Worm (Caenorhabditis elegans): ENCODE data around the gene W02A2.5.

Gene W02A2.5

DNA sequence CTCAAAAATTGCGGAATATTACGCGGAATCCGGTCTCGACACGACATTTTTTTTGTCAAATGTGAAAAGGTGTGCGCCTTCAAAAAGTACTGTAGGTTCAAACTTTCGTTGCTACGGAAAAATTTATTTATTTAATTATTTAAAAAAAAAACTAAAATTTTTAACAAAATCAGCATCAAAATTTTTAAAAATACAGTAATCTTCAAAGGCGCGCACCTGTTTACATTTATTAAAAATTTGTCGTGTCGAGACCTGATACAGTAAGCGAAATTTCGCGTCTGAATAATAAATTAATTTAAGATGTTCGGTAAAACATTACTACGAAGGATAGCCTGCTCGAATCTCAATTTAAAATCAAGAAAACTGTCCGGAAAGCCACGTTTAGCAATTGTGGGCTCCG, 29.0 kb downstream of the W02A2.5 start, which contains the start of gene Y62E10A.6:
Gene Y62E10A.6, plus strand, starts transcription at position 301 of the 400 bp plus-strand sequence.
- TF ChIP-seq unc-62 (GFP tag; optimal IDR thresholded peaks at IDR 0.05), result no peak

DNA sequence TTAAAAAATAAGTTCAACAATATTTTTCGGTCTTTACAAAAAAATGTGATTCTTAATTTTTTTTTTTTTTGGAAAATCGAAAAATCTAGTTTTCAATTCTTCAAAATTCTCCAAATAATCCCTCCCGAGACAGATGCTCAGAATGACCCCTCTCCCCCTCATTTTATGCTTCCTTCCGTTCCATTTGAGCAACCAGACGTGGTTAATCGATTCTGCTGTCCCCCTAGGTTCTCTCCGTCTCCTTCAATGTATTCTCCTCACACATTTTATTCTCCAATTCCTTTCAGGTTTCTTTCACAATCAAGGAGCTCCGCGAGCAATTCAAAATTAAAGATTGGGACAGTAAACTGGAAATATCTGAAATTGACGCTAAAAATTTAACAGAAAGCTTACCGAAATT, 32.3 kb downstream of the W02A2.5 start:
- no peak for TF ChIP-seq unc-62 (GFP tag; optimal IDR thresholded peaks at IDR 0.05)

DNA sequence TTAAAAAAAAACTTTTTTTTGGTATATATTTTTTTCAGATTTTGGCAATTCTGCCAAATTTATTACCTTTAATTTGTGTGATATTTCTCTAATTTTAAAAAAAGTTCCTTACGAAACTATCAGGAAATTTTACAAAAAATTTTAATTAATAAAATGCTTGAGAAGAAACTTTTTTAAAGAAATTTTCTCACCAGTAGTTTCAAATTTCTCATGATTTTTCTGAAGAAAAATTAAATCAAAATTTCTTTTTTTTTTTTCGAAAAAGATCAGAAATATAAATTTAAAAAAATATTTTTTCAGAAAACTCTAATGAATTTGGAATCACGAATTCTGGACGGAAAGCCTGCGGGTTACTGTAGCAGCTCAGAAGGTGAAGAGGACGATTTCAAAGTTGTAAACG, 35.1 kb downstream of the W02A2.5 start, which contains the start of gene mau-8:
Gene mau-8, plus strand, starts transcription at position 301 of the 400 bp plus-strand sequence.
- TF ChIP-seq unc-62 (GFP tag; optimal IDR thresholded peaks at IDR 0.05), result no peak

DNA sequence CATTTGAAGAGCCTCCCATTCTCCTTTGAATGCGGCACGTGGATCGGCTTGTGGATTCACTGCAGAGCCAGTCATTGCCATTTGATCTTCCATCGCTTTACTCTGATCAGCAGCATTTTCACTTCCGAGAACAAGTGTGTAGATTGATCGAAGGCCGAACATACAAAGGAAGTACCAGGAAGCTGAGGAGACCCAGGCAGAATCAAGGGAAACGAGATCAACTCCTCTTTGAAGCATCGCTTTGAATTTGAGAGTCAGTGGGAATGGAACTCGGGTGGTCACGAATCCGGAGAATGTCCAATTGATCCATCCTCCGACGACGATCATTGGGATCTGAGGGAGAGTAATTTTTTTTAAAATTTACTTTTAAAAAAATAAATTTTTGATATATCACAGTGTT, 37.9 kb downstream of the W02A2.5 start:
- no peak for TF ChIP-seq unc-62 (GFP tag; optimal IDR thresholded peaks at IDR 0.05)

DNA sequence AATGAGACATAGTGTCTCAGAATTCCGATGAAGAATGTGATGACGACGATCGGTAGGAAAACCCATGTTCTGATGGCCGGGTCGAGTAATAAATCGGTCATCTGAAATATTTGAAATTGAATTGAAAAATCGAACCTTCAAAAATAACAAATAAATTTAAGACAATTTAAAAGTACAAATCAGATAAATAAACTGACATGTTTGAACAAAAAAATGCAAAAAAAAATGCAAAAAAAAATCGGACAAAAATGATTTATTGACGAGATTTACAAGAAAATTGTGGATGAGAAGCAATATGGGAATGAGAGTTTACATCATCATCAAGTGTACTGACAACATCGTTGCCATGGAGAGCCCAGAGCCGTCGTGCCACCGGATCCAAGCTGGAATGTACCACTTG, 39.2 kb downstream of the W02A2.5 start, which contains the start of gene emc-3:
Gene emc-3, minus strand, starts transcription at position 101 of the 400 bp plus-strand sequence.
- TF ChIP-seq unc-62 (GFP tag; optimal IDR thresholded peaks at IDR 0.05), result no peak

DNA sequence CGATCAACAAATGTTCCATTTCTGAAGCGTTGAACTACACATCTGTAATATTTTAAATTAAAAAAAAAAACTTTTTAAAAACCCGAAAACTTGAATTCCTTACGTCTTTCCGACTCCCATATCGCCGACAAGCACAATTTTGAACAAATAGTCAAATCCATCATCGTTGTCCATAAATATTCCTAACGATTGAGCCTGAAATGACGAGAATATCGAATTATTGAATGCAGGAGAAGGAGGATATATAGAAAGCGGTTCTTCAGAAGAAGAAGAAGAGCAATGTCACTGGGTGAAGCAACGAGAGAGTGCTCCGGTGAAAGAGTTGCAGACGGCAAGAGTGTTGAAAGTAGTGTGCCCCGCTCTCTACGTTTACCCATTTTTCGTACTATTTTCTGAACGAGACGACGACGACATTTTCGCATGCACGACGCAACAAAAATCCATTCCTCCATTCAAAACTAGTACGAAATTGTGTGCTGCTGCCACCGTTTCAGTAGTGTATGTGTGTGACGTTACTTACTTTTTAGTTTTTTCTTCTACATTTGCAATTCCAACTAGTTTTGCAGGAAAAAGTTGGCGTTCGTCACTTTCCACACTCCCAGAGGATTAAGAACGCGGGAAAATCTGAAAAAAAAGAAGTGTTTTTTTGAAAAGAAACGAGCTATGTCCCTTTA, 41.2 kb downstream of the W02A2.5 start, which contains the start of gene rab-19:
Gene rab-19, minus strand, starts transcription at position 624 of the 674 bp plus-strand sequence.
- TF ChIP-seq unc-62 (GFP tag; optimal IDR thresholded peaks at IDR 0.05), result no peak

DNA sequence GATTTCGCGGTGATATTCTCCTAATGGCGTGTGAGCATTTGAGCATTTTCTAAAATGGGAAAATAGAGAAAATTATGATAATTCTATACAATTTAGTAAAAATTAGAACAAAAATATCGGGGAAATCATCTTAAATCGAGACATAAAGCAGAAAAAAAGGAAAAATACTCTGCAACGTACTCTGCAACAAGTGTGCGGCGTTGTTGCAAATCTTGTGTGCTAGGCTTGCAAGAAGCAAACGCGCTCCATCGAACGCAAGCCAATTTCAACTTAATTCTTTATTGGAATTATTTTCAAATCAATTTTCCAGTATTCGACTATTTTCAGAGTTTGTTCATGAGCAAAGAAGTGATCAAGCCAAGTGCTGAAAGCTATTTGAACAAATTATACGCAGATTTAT, 43.4 kb downstream of the W02A2.5 start, which contains the start of the genes Y62E10A.20, Y62E10A.23 and mdt-9:
Gene Y62E10A.20, minus strand, starts transcription at position 49 of the 400 bp plus-strand sequence.
Gene Y62E10A.23, plus strand, starts transcription at position 282 of the 400 bp plus-strand sequence.
Gene mdt-9, plus strand, starts transcription at position 338 of the 400 bp plus-strand sequence.
- TF ChIP-seq unc-62 (GFP tag; optimal IDR thresholded peaks at IDR 0.05), result no peak

DNA sequence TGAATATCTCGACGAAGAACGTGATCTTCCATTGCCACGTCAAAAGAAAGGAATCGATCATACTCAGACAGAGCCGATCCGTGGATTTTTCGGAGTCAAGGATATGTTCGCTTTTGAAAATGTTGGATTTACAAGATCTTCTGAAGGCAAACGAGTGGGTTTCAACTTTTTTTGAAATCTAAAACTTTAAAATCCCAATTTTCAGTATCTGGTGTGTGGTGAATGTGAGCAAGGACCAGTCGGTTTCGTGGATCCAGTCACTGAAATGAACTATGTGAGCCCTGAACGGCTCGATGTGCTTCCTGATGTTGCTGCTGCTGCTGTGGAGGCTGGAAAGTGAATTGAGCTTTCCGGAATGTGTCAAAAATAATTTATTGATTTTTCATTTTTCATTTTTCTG, 44.2 kb downstream of the W02A2.5 start, which contains the start of gene lsm-3:
Gene lsm-3, plus strand, starts transcription at position 301 of the 400 bp plus-strand sequence.
- TF ChIP-seq unc-62 (GFP tag; optimal IDR thresholded peaks at IDR 0.05), result no peak

DNA sequence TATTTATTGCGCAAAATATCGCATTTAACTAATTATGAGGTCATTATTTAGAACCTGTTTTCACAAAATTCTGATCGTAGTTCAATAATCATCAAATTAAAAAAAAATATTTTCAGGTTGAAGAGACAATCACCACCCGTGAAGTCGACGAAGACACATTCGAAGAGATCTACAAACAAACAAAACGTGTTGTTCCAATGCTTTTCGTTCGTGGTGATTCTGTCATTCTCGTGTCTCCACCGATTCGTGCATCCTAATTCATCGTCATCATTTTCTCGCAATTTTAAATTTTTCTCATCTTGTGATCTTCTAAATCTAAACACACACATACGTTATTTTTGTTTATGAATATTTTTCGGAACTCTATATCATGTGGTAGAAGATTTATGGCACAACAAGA, 46.1 kb downstream of the W02A2.5 start:
- no peak for TF ChIP-seq unc-62 (GFP tag; optimal IDR thresholded peaks at IDR 0.05)

DNA sequence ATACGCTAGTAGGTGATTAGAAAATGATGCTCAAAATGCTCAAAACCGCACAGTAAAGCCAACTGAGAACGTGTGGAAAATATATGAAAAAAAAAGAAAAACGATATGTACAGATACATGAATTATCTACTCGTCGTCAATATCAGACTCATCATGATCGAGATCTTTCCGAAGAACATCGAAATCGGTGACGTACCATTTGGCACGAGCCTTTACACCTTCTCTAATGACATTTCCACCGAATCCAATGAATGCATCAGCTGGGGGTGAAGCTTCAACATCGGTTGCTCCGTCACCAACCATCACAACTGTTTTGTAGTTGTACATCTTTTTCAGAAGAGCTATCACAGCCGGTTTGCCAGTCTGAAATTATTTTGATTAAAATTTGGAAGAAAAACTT, 46.6 kb downstream of the W02A2.5 start:
- TF ChIP-seq unc-62 (GFP tag; optimal IDR thresholded peaks at IDR 0.05), result no peak

DNA sequence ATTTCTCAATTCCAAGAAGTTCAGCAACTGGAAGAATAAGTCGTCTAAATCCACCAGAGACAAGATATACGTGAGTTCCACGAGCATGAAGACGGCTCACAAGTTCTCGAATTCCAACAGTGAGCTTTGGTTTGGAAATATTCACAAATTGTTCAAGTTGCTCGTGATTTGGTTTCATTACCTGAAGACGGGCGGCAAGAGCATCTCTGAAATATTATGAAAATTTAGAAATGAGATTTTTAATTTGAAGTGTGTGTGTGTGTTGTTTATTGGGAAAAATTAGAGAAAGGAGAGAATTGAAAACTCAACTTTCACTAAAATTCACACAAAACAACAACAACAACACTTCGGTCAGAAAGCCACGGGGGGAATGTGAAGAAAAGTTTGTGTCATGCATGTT, 48.1 kb downstream of the W02A2.5 start:
- TF ChIP-seq unc-62 (GFP tag; optimal IDR thresholded peaks at IDR 0.05), result no peak

DNA sequence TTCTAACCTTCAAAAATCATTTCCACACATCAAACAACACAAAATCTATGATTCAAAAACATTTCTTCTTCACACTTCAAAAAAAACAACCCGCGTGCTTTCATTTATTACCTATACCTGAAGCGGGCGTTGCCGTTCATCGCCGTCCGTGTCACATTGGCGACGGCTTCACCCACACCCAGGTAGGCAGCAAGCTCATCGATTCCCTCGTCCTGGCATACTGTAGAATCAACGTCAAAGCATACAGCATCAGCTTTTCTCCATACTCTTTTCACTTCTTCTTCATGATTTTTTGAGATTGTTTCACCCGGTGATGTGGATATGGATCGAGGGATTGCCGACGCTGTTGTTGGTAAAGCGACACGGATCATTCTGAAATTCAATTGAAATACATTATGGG, 49.6 kb downstream of the W02A2.5 start:
- TF ChIP-seq unc-62 (GFP tag; optimal IDR thresholded peaks at IDR 0.05), result no peak

DNA sequence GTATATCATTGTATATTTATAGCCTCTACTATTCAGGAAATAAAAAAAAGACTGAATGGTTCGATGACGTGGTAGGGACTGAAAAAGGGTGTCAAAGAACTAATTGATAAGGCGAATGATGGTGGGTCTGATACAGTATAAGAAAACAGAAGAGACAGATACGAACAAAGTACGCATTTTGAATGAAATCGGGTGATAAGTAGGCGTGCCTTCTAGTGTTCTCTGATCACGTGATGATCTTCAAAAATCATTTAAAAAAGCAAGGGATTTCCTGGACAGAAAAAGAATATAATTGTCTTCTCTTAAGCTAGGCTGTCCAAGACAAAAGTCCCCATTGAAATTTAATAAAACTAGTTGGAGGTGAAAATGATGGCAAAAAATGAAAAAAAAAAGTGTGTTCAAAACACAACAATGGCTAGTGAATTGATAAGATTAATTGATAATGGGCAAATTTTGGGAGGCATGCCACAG, 50.6 kb downstream of the W02A2.5 start:
- no peak for TF ChIP-seq unc-62 (GFP tag; optimal IDR thresholded peaks at IDR 0.05)

DNA sequence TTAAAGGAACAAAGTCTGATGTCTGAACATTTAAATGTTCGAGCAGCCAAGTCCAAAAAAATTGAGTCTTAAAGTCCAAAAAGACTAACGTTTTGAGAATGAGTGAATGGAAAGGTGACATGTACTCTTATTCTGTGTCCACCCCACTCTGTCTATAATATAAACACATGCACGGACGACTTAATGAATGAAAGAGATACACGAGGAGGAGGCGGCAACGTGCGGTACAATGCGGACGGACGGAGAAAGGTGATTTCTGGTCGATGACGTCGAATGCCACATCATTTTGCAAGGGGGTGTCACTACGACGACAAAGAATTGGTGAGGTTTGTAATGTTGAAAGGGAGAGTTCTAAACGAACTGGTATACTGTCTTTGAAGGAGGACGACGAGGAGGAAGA, 52.0 kb downstream of the W02A2.5 start:
- TF ChIP-seq unc-62 (GFP tag; optimal IDR thresholded peaks at IDR 0.05), result no peak

DNA sequence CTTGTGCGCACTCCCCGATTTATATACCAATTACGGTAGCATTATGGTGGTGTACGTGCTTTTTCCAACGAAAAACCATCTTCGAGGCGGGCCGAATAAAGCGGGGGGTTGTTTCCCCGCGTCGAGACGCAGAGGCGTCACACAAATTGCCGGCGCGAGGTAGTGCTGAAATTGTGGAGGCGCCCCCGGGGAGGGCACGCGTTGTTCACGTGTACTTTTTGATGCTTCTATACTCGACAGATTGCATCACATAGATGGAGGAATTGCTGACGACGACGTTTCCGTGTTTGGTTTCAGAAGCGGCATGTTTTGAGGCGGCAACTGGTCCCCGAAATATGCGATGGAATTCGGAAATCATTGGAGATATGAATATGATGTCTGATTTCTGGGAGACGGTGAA, 52.6 kb downstream of the W02A2.5 start:
- no peak for TF ChIP-seq unc-62 (GFP tag; optimal IDR thresholded peaks at IDR 0.05)
